Worm (Caenorhabditis elegans): ENCODE measurements around the gene F21D12.3.

F21D12.3 gene

ce11 chrII:7319471-7319870, 4.4 kb downstream of the F21D12.3 start (continued):
- 0 out of 2 replicates have a peak, but pooled peaks have one; percentile 28 for TF ChIP-seq zip-11 (GFP tag; IDR thresholded peaks at IDR 0.05)
- TF ChIP-seq F26F4.8 (GFP tag; conservative IDR thresholded peaks at IDR 0.05), result 0 out of 2 replicates have a peak, but pooled peaks have one; percentile 41
- TF ChIP-seq egl-43 (GFP tag; IDR thresholded peaks at IDR 0.05), result peak; percentile 77; the same call in 1 of the 2 replicates
- no peak for TF ChIP-seq lin-1 (GFP tag; IDR thresholded peaks at IDR 0.05)
- TF ChIP-seq F37D6.2 (tag; optimal IDR thresholded peaks at IDR 0.05), result peak; percentile 38
- no peak for TF ChIP-seq F10B5.3 (tag; optimal IDR thresholded peaks at IDR 0.05)
- 0 out of 2 replicates have a peak, but pooled peaks have one; percentile 38 for TF ChIP-seq dmd-8 (GFP tag; IDR thresholded peaks at IDR 0.05)
- no peak for TF ChIP-seq mxl-3 (GFP tag; optimal IDR thresholded peaks at IDR 0.05)
- peak; percentile 74 for TF ChIP-seq nhr-42 (GFP tag; IDR thresholded peaks at IDR 0.05)
- no peak for TF ChIP-seq zfp-2 (tag; optimal IDR thresholded peaks at IDR 0.05)
- 0 out of 2 replicates have a peak, but pooled peaks have one; percentile 43 for TF ChIP-seq zfp-3 (GFP tag; conservative IDR thresholded peaks at IDR 0.05)
- TF ChIP-seq dpl-1 (GFP tag; optimal IDR thresholded peaks at IDR 0.05), result no peak
- peak; percentile 76 for TF ChIP-seq ctbp-1 (GFP tag; IDR thresholded peaks at IDR 0.05)
- 0 out of 2 replicates have a peak, but pooled peaks have one; percentile 39 for TF ChIP-seq lim-7 (GFP tag; IDR thresholded peaks at IDR 0.05)
- TF ChIP-seq php-3 (GFP tag; IDR thresholded peaks at IDR 0.05), result 0 out of 2 replicates have a peak, but pooled peaks have one; percentile 43
- TF ChIP-seq hmg-1.1 (GFP tag; IDR thresholded peaks at IDR 0.05), result peak; percentile 49; the same call in 1 of the 2 replicates
- TF ChIP-seq daf-16 (GFP tag; optimal IDR thresholded peaks at IDR 0.05), result peak in 1 of 2 experiments; percentile 55
- no peak for TF ChIP-seq daf-16 (tag; optimal IDR thresholded peaks at IDR 0.05)
- peak in 1 of 2 experiments; percentile 61 for TF ChIP-seq hif-1 (tag; optimal IDR thresholded peaks at IDR 0.05)
- TF ChIP-seq vab-7 (GFP tag; IDR thresholded peaks at IDR 0.05), result peak; percentile 33; the same call in 1 of the 2 replicates
- TF ChIP-seq unc-62 (GFP tag; optimal IDR thresholded peaks at IDR 0.05 in 1 of 2), result peak in 1 of 2 experiments; percentile 0
- TF ChIP-seq unc-62 (tag; optimal IDR thresholded peaks at IDR 0.05), result no peak
- TF ChIP-seq ceh-20 (GFP tag; IDR thresholded peaks at IDR 0.05), result 0 out of 2 replicates have a peak, but pooled peaks have one; percentile 35
- no peak for TF ChIP-seq ces-1 (GFP tag; optimal IDR thresholded peaks at IDR 0.05)
- peak; percentile 64 for TF ChIP-seq gei-8 (GFP tag; optimal IDR thresholded peaks at IDR 0.05)

- TF ChIP-seq daf-12 (tag; optimal IDR thresholded peaks at IDR 0.05), result no peak
- no peak for TF ChIP-seq nhr-25 (tag; optimal IDR thresholded peaks at IDR 0.05; ENCODE audit: borderline replicate concordance, insufficient read depth)
- no peak for TF ChIP-seq egl-43 (GFP tag; IDR thresholded peaks at IDR 0.05)
- TF ChIP-seq lin-13 (GFP tag; optimal IDR thresholded peaks at IDR 0.05), result no peak
- no peak for TF ChIP-seq lsy-2 (tag; optimal IDR thresholded peaks at IDR 0.05)
- TF ChIP-seq mdl-1 (tag; optimal IDR thresholded peaks at IDR 0.05), result no peak
- no peak for TF ChIP-seq dmd-9 (GFP tag; IDR thresholded peaks at IDR 0.05)
- TF ChIP-seq ama-1 (optimal IDR thresholded peaks at IDR 0.05), result no peak
- no peak for TF ChIP-seq lin-38 (GFP tag; IDR thresholded peaks at IDR 0.05)
- TF ChIP-seq nhr-42 (GFP tag; IDR thresholded peaks at IDR 0.05), result no peak
- no peak for TF ChIP-seq gei-8 (GFP tag; optimal IDR thresholded peaks at IDR 0.05)
- no peak for TF ChIP-seq daf-16 (GFP tag; optimal IDR thresholded peaks at IDR 0.05)
- TF ChIP-seq daf-16 (tag; optimal IDR thresholded peaks at IDR 0.05), result no peak
- TF ChIP-seq vab-7 (GFP tag; IDR thresholded peaks at IDR 0.05), result no peak
- no peak for TF ChIP-seq cey-2 (tag; optimal IDR thresholded peaks at IDR 0.05; ENCODE audit: borderline replicate concordance, insufficient read depth)
- TF ChIP-seq arid-1 (GFP tag; conservative IDR thresholded peaks at IDR 0.05), result no peak
- TF ChIP-seq nhr-77 (tag; optimal IDR thresholded peaks at IDR 0.05), result no peak
- no peak for TF ChIP-seq set-16 (GFP tag; IDR thresholded peaks at IDR 0.05)
- TF ChIP-seq rbr-2 (tag; optimal IDR thresholded peaks at IDR 0.05), result no peak
Measured at ce11 chrII:7317468-7317867, 6.4 kb downstream of the F21D12.3 start, which contains the start of gene F21D12.2. Gene F21D12.2 (plus strand): TSS chrII:7317768.
